Fruit fly (Drosophila melanogaster): Measurements from ENCODE around the gene Rpn12R.

The Rpn12R gene

dm6 chr3L:15006825-15007224, 35.5 kb downstream of the Rpn12R start (continued):
- TF ChIP-seq CG10979 (tag; optimal IDR thresholded peaks at IDR 0.05) = peak; percentile 25
- TF ChIP-seq jigr1 (GFP tag; IDR thresholded peaks at IDR 0.05) = no peak
- no peak for TF ChIP-seq ro (GFP tag; IDR thresholded peaks at IDR 0.05)
- TF ChIP-seq CG11504 (tag; optimal IDR thresholded peaks at IDR 0.05) = peak; percentile 35
- TF ChIP-seq row (GFP tag; IDR thresholded peaks at IDR 0.05) = peak; percentile 36; the same call in 1 of the 3 replicates
- no peak for TF ChIP-seq lov (optimal IDR thresholded peaks at IDR 0.05)
- no peak for TF ChIP-seq lov (GFP tag; IDR thresholded peaks at IDR 0.05)
- TF ChIP-seq CG17361 (GFP tag; IDR thresholded peaks at IDR 0.05) = 0 out of 3 replicates have a peak, but pooled peaks have one; percentile 30
- no peak for TF ChIP-seq her (GFP tag; optimal IDR thresholded peaks at IDR 0.05)
- peak; percentile 35 for TF ChIP-seq CG18262 (tag; optimal IDR thresholded peaks at IDR 0.05)
- TF ChIP-seq ac (GFP tag; optimal IDR thresholded peaks at IDR 0.05) = no peak
- no peak for TF ChIP-seq zen2 (GFP tag; IDR thresholded peaks at IDR 0.05; ENCODE audit: partially characterized antibody)
- TF ChIP-seq CG7271 (tag; optimal IDR thresholded peaks at IDR 0.05) = no peak
- no peak for TF ChIP-seq nerfin-1 (tag; optimal IDR thresholded peaks at IDR 0.05)
- TF ChIP-seq phol (tag; optimal IDR thresholded peaks at IDR 0.05) = peak; percentile 15
- no peak for TF ChIP-seq Eip74EF (GFP tag; optimal IDR thresholded peaks at IDR 0.05)
- no peak for TF ChIP-seq zen (tag; optimal IDR thresholded peaks at IDR 0.05)
- TF ChIP-seq CG30403 (GFP tag; optimal IDR thresholded peaks at IDR 0.05) = peak; percentile 15
- peak; percentile 9 for TF ChIP-seq CG12391 (tag; optimal IDR thresholded peaks at IDR 0.05)
- peak; percentile 48 for TF ChIP-seq unpg (GFP tag; optimal IDR thresholded peaks at IDR 0.05)
- TF ChIP-seq Sox102F (GFP tag; optimal IDR thresholded peaks at IDR 0.05) = peak; percentile 46
- TF ChIP-seq CTCF (GFP tag; optimal IDR thresholded peaks at IDR 0.05) = no peak
- peak; percentile 39; the same call in 1 of the 2 replicates for TF ChIP-seq CG32772 (GFP tag; IDR thresholded peaks at IDR 0.05)
- TF ChIP-seq CG4424 (GFP tag; optimal IDR thresholded peaks at IDR 0.05) = no peak
- no peak for TF ChIP-seq CG3838 (GFP tag; optimal IDR thresholded peaks at IDR 0.05)
- no peak for TF ChIP-seq Max (GFP tag; optimal IDR thresholded peaks at IDR 0.05)
- no peak for TF ChIP-seq gfzf (GFP tag; optimal IDR thresholded peaks at IDR 0.05)
- no peak for TF ChIP-seq pho (GFP tag; optimal IDR thresholded peaks at IDR 0.05)
- peak; percentile 39; the same call in 1 of the 2 replicates for TF ChIP-seq ara (GFP tag; IDR thresholded peaks at IDR 0.05)
- peak; percentile 4 for TF ChIP-seq CG2875 (GFP tag; optimal IDR thresholded peaks at IDR 0.05)
- TF ChIP-seq C15 (GFP tag; IDR thresholded peaks at IDR 0.05) = no peak
- peak; percentile 66 for TF ChIP-seq CG1603 (tag; optimal IDR thresholded peaks at IDR 0.05)
- peak; percentile 30 for TF ChIP-seq sens (GFP tag)
- TF ChIP-seq Hr3 (GFP tag; optimal IDR thresholded peaks at IDR 0.05) = no peak
- TF ChIP-seq CG8944 (GFP tag; optimal IDR thresholded peaks at IDR 0.05) = no peak
- TF ChIP-seq Poxn (GFP tag; IDR thresholded peaks at IDR 0.05) = no peak
- no peak for TF ChIP-seq aop (GFP tag; IDR thresholded peaks at IDR 0.05)
- no peak for TF ChIP-seq zfh2 (GFP tag; optimal IDR thresholded peaks at IDR 0.05)
- TF ChIP-seq CG4282 (GFP tag; optimal IDR thresholded peaks at IDR 0.05) = no peak
- TF ChIP-seq CG12071 (GFP tag; optimal IDR thresholded peaks at IDR 0.05) = no peak
- TF ChIP-seq pan (optimal IDR thresholded peaks at IDR 0.05) = no peak
- peak in 1 of 2 experiments; percentile 59 for TF ChIP-seq pan (GFP tag; optimal IDR thresholded peaks at IDR 0.05 in 1 of 2, IDR thresholded peaks at IDR 0.05 in 1 of 2)
- TF ChIP-seq Aef1 (GFP tag; IDR thresholded peaks at IDR 0.05) = no peak
- no peak for TF ChIP-seq CG4328 (GFP tag; optimal IDR thresholded peaks at IDR 0.05)
- no peak for TF ChIP-seq Mes4 (GFP tag; optimal IDR thresholded peaks at IDR 0.05)
- no peak for TF ChIP-seq CG1792 (GFP tag; optimal IDR thresholded peaks at IDR 0.05)
- no peak for TF ChIP-seq Nf-YC (tag; optimal IDR thresholded peaks at IDR 0.05)
- TF ChIP-seq Sry-δ (GFP tag; optimal IDR thresholded peaks at IDR 0.05) = no peak
- TF ChIP-seq ham (GFP tag; IDR thresholded peaks at IDR 0.05) = no peak
- peak; percentile 53; the same call in 1 of the 2 replicates for TF ChIP-seq Xrp1 (GFP tag; IDR thresholded peaks at IDR 0.05)
- no peak for TF ChIP-seq eyg (GFP tag; optimal IDR thresholded peaks at IDR 0.05)
- no peak for TF ChIP-seq Atf-2 (GFP tag; optimal IDR thresholded peaks at IDR 0.05)
- TF ChIP-seq Sin3A (optimal IDR thresholded peaks at IDR 0.05) = no peak
